Worm (Caenorhabditis elegans) whole organism, young adult: Measurements from ENCODE around the gene Y22D7AL.3.

Source experiments
- F33H1.4 ChIP-seq: fragments of 200-800 bp; sonication (Bioruptor generic); IDR thresholded peaks from 2 replicates; pipeline ENCODE4 v1.3.6; 2022; ENCODE audit warnings: missing genetic modification reagents, missing genetic modification characterization, missing compliant biosample characterization
- F37B4.10 ChIP-seq: fragments of 200-800 bp; sonication (Bioruptor generic); IDR thresholded peaks from 2 replicates; pipeline ENCODE4 v1.3.6; 2022; ENCODE audit warnings: missing genetic modification characterization, missing compliant biosample characterization
- F57C9.4 ChIP-seq: sonication (generic microtip); optimal IDR thresholded peaks from 2 replicates; lab custom pipeline; 2017; ENCODE audit warnings: mild to moderate bottlenecking, missing genetic modification characterization, missing compliant biosample characterization
- ceh-58 ChIP-seq: fragments of 200-800 bp; sonication (Bioruptor generic); IDR thresholded peaks from 2 replicates; pipeline ENCODE4 v1.3.6; 2022; ENCODE audit warnings: missing genetic modification characterization, missing compliant biosample characterization
- chd-7 ChIP-seq: sonication (generic microtip); optimal IDR thresholded peaks from 2 replicates; lab custom pipeline; 2016; ENCODE audit warnings: mild to moderate bottlenecking, missing genetic modification characterization, moderate library complexity, missing compliant biosample characterization
- die-1 ChIP-seq: sonication (generic microtip); optimal IDR thresholded peaks from 2 replicates; lab custom pipeline; 2016; ENCODE audit warnings: missing genotype, mild to moderate bottlenecking, missing genetic modification characterization, missing compliant biosample characterization
- dox-1 ChIP-seq: fragments of 200-800 bp; sonication (Bioruptor generic); IDR thresholded peaks from 2 replicates; pipeline ENCODE4 v1.3.6; 2022; ENCODE audit warnings: missing genetic modification reagents, missing genetic modification characterization, missing compliant biosample characterization
- egrh-3 ChIP-seq: fragments of 200-800 bp; sonication (Bioruptor generic); IDR thresholded peaks from 2 replicates; pipeline ENCODE4 v1.3.6; 2022; ENCODE audit warnings: missing genetic modification reagents, missing genetic modification characterization, missing compliant biosample characterization
- ekl-4 ChIP-seq: fragments of 200-800 bp; sonication (Bioruptor generic); IDR thresholded peaks from 2 replicates; pipeline ENCODE4 v1.3.6; 2022; ENCODE audit warnings: missing genetic modification reagents, missing genetic modification characterization, missing compliant biosample characterization
- him-1 ChIP-seq: sonication (generic microtip); optimal IDR thresholded peaks from 2 replicates; lab custom pipeline; 2016; ENCODE audit warnings: missing genotype, missing genetic modification reagents, missing genetic modification characterization, missing compliant biosample characterization
- lag-1 ChIP-seq: fragments of 200-800 bp; sonication (Bioruptor generic); IDR thresholded peaks from 2 replicates; pipeline ENCODE4 v1.3.6; 2022; ENCODE audit warnings: missing genetic modification reagents, missing genetic modification characterization, missing compliant biosample characterization
- madf-3 ChIP-seq: fragments of 200-800 bp; sonication (Bioruptor generic); IDR thresholded peaks from 2 replicates; pipeline ENCODE4 v1.3.6; 2022; ENCODE audit warnings: missing genetic modification reagents, missing genetic modification characterization, missing compliant biosample characterization
- madf-6 ChIP-seq: fragments of 200-800 bp; sonication (Bioruptor generic); IDR thresholded peaks from 2 replicates; pipeline ENCODE4 v1.3.6; 2022; ENCODE audit warnings: missing genetic modification reagents, missing genetic modification characterization, missing compliant biosample characterization
- nhr-80 ChIP-seq: sonication (generic microtip); optimal IDR thresholded peaks from 2 replicates; lab custom pipeline; 2016; ENCODE audit warnings: missing genetic modification characterization, missing compliant biosample characterization
- repo-1 ChIP-seq: sonication (generic microtip); optimal IDR thresholded peaks from 2 replicates; lab custom pipeline; 2017; ENCODE audit warnings: mild to moderate bottlenecking, missing genetic modification characterization, missing compliant biosample characterization
- rpc-1 ChIP-seq, 2 experiments: fragments of 150-350 bp in 1 of 2; sonication (generic microtip) in 1 of 2; optimal IDR thresholded peaks; 2 replicates each; lab custom pipeline; 2014 to 2018; ENCODE audit warnings: missing biosample characterization in 1 of 2, missing genetic modification characterization in 1 of 2, missing genetic modification reagents in 1 of 2, missing genotype in 1 of 2
- sdz-38 ChIP-seq: sonication (generic microtip); optimal IDR thresholded peaks from 2 replicates; lab custom pipeline; 2016; ENCODE audit warnings: missing genotype, missing genetic modification characterization, missing compliant biosample characterization
- snpc-1.1 ChIP-seq: sonication (generic microtip); optimal IDR thresholded peaks from 2 replicates; lab custom pipeline; 2017; ENCODE audit warnings: missing genetic modification characterization, mild to moderate bottlenecking, missing compliant biosample characterization, antibody characterized with exemption, moderate library complexity, missing genotype, missing genetic modification reagents; ENCODE audit not compliant: insufficient read depth
- snpc-3.4 ChIP-seq: sonication (generic microtip); optimal IDR thresholded peaks from 2 replicates; lab custom pipeline; 2017; ENCODE audit warnings: missing genetic modification characterization, mild to moderate bottlenecking, missing compliant biosample characterization, antibody characterized with exemption, moderate library complexity, missing genotype, missing genetic modification reagents
- snpc-4 ChIP-seq, 5 experiments: fragments of 150-350 bp in 1 of 5; sonication (generic microtip) in 4 of 5; optimal IDR thresholded peaks; 2 replicates each; lab custom pipeline; 2014 to 2018; ENCODE audit warnings: missing genetic modification characterization in 5 of 5, missing biosample characterization in 3 of 5, antibody characterized with exemption in 2 of 5, mild to moderate bottlenecking in 2 of 5, missing compliant biosample characterization in 2 of 5, missing genotype in 2 of 5, moderate library complexity in 2 of 5, missing genetic modification reagents in 1 of 5
- tbp1 ChIP-seq: fragments of 200-800 bp; sonication (Bioruptor generic); optimal IDR thresholded peaks from 2 replicates; lab custom pipeline; 2018; ENCODE audit warnings: mild to moderate bottlenecking, missing genetic modification characterization, missing compliant biosample characterization
- tbx-9 ChIP-seq: sonication (generic microtip); optimal IDR thresholded peaks from 2 replicates; lab custom pipeline; 2016; ENCODE audit warnings: borderline replicate concordance, missing genetic modification characterization, inconsistent platforms, missing compliant biosample characterization
- unc-62 ChIP-seq: fragments of 150-350 bp; optimal IDR thresholded peaks from 2 replicates; lab custom pipeline; 2014; ENCODE audit warnings: missing biosample characterization, missing genetic modification reagents, missing genetic modification characterization
- zfh-2 ChIP-seq: fragments of 200-800 bp; sonication (Bioruptor generic); conservative IDR thresholded peaks from 2 replicates; pipeline ENCODE4 v1.3.6; 2022; ENCODE audit warnings: missing genetic modification reagents, missing genetic modification characterization, missing compliant biosample characterization
- ztf-18 ChIP-seq: sonication (generic microtip); optimal IDR thresholded peaks from 2 replicates; lab custom pipeline; 2016; ENCODE audit warnings: missing genotype, mild to moderate bottlenecking, missing genetic modification characterization, missing compliant biosample characterization
- ztf-22 ChIP-seq: fragments of 200-800 bp; sonication (Bioruptor generic); optimal IDR thresholded peaks from 2 replicates; lab custom pipeline; 2018; ENCODE audit warnings: mild to moderate bottlenecking, missing genetic modification characterization, moderate library complexity, missing compliant biosample characterization
- ztf-26 ChIP-seq: sonication (generic microtip); optimal IDR thresholded peaks from 2 replicates; lab custom pipeline; 2017; ENCODE audit warnings: missing genetic modification characterization, missing compliant biosample characterization
- ztf-3 ChIP-seq: fragments of 200-800 bp; sonication (Bioruptor generic); optimal IDR thresholded peaks from 2 replicates; lab custom pipeline; 2018; ENCODE audit warnings: mild to moderate bottlenecking, missing genetic modification characterization, missing compliant biosample characterization

Gene Y22D7AL.3

ce11 chrIII:1638345-1638744 lies 2.9 kb upstream of the Y22D7AL.3 start:
- TF ChIP-seq zfh-2 = peak; percentile 65
- no peak for TF ChIP-seq tbx-9
- no peak for TF ChIP-seq ztf-26 (tag; lab: Kevin White, UChicago)
- no peak for TF ChIP-seq ztf-3 (GFP tag; lab: Kevin White, UChicago)
- no peak for TF ChIP-seq sdz-38
- peak; percentile 20; the same call in 1 of the 2 replicates for TF ChIP-seq egrh-3 (GFP tag; lab: Robert Waterston, UW)
- TF ChIP-seq snpc-4 (GFP tag; optimal IDR thresholded peaks at IDR 0.05; lab: Kevin White, UChicago) = no peak
- TF ChIP-seq snpc-4 (tag; optimal IDR thresholded peaks at IDR 0.05; lab: Kevin White, UChicago) = no peak
- no peak for TF ChIP-seq tbp1 (GFP tag; lab: Kevin White, UChicago)
- no peak for TF ChIP-seq snpc-1.1 (tag; lab: Kevin White, UChicago)
- no peak for TF ChIP-seq ekl-4 (GFP tag; lab: Robert Waterston, UW)

- no peak for TF ChIP-seq dox-1
Observed at ce11 chrIII:1652181-1652580, 10.9 kb downstream of the Y22D7AL.3 start, which contains the start of gene Y22D7AL.1. Gene Y22D7AL.1, plus strand, starts transcription at chrIII:1652481.

ce11 chrIII:1652925-1653324 lies 11.7 kb downstream of the Y22D7AL.3 start:
- no peak for TF ChIP-seq F33H1.4 (GFP tag; lab: Robert Waterston, UW)
- no peak for TF ChIP-seq ztf-3 (GFP tag; lab: Kevin White, UChicago)
- TF ChIP-seq snpc-4 (GFP tag; optimal IDR thresholded peaks at IDR 0.05; lab: Kevin White, UChicago) = no peak
- no peak for TF ChIP-seq snpc-4 (tag; optimal IDR thresholded peaks at IDR 0.05; lab: Kevin White, UChicago)
- TF ChIP-seq madf-3 (GFP tag; lab: Robert Waterston, UW) = no peak
- no peak for TF ChIP-seq ceh-58 (GFP tag; lab: Robert Waterston, UW)

- TF ChIP-seq egrh-3 (GFP tag; lab: Robert Waterston, UW) = peak; percentile 91
Observed at ce11 chrIII:1656307-1656706, 15.0 kb downstream of the Y22D7AL.3 start.

ce11 chrIII:1657380-1657779 lies 16.1 kb downstream of the Y22D7AL.3 start, which contains the start of gene cht-4:
Gene cht-4, minus strand, starts transcription at chrIII:1657480.
- TF ChIP-seq F57C9.4 (tag; lab: Kevin White, UChicago) = no peak

ce11 chrIII:1659763-1660162 lies 18.5 kb downstream of the Y22D7AL.3 start, which contains the start of gene Y22D7AL.15:
Gene Y22D7AL.15, minus strand, starts transcription at chrIII:1659863.
- TF ChIP-seq die-1 (tag; lab: Kevin White, UChicago) (no peak), snpc-3.4 (tag; lab: Kevin White, UChicago) (no peak), madf-6 (GFP tag; lab: Robert Waterston, UW) (no peak), F37B4.10 (no peak)

- TF ChIP-seq rpc-1 (optimal IDR thresholded peaks at IDR 0.05; lab: Kevin White, UChicago) (no peak), rpc-1 (tag; optimal IDR thresholded peaks at IDR 0.05; lab: Kevin White, UChicago) (no peak), unc-62 (GFP tag; lab: Kevin White, UChicago) (no peak), lag-1 (no peak), ztf-22 (GFP tag; lab: Kevin White, UChicago) (no peak), nhr-80 (tag; lab: Kevin White, UChicago) (peak; percentile 40)
Observed at ce11 chrIII:1661031-1661430, 19.8 kb downstream of the Y22D7AL.3 start.

ce11 chrIII:1662405-1662804 lies 21.1 kb downstream of the Y22D7AL.3 start:
- TF ChIP-seq rpc-1 (optimal IDR thresholded peaks at IDR 0.05; lab: Kevin White, UChicago) = no peak
- peak; percentile 56 for TF ChIP-seq rpc-1 (tag; optimal IDR thresholded peaks at IDR 0.05; lab: Kevin White, UChicago)
- TF ChIP-seq him-1 (tag; lab: Kevin White, UChicago) = no peak
- no peak for TF ChIP-seq ztf-18 (tag; lab: Kevin White, UChicago)
- TF ChIP-seq tbp1 (GFP tag; lab: Kevin White, UChicago) = peak; percentile 70
- no peak for TF ChIP-seq chd-7 (tag; lab: Kevin White, UChicago)
- no peak for TF ChIP-seq repo-1 (tag; lab: Kevin White, UChicago)
- TF ChIP-seq unc-62 (GFP tag; lab: Kevin White, UChicago) = no peak
- no peak for TF ChIP-seq ekl-4 (GFP tag; lab: Robert Waterston, UW)
- no peak for TF ChIP-seq ztf-26 (tag; lab: Kevin White, UChicago)
